Worm (Caenorhabditis elegans): ENCODE data around the gene C40A11.6.

C40A11.6 gene

ce11 chrII:2146900-2147375, 1.5 kb upstream of the C40A11.6 start, which contains the start of gene C40A11.2:
C40A11.2 (plus strand) TSS chrII:2146950.
- no peak for TF ChIP-seq F49E8.2 (tag; optimal IDR thresholded peaks at IDR 0.05; ENCODE audit: insufficient read depth)
- no peak for TF ChIP-seq lin-40 (tag; optimal IDR thresholded peaks at IDR 0.05)
- TF ChIP-seq atf-7 (tag; optimal IDR thresholded peaks at IDR 0.05): no peak
- TF ChIP-seq F55B11.4 (tag; optimal IDR thresholded peaks at IDR 0.05; ENCODE audit: borderline replicate concordance, insufficient read depth): no peak
- no peak for TF ChIP-seq sptf-2 (GFP tag; optimal IDR thresholded peaks at IDR 0.05)
- peak; percentile 90 for TF ChIP-seq hsf-1 (GFP tag; IDR thresholded peaks at IDR 0.05)
- no peak for TF ChIP-seq ceh-79 (tag; optimal IDR thresholded peaks at IDR 0.05)
- TF ChIP-seq ccch-3 (GFP tag; optimal IDR thresholded peaks at IDR 0.05): no peak

- no peak for TF ChIP-seq F37B4.10 (GFP tag; IDR thresholded peaks at IDR 0.05)
- no peak for TF ChIP-seq Y95B8A.8 (GFP tag; IDR thresholded peaks at IDR 0.05)
- no peak for TF ChIP-seq madf-8 (GFP tag; conservative IDR thresholded peaks at IDR 0.05)
- TF ChIP-seq F57A8.1 (GFP tag; optimal IDR thresholded peaks at IDR 0.05): no peak
- no peak for TF ChIP-seq K11D2.4 (GFP tag; IDR thresholded peaks at IDR 0.05)
- TF ChIP-seq snpc-1.1 (tag; optimal IDR thresholded peaks at IDR 0.05; ENCODE audit: insufficient read depth): no peak
- no peak for TF ChIP-seq F52B5.7 (tag; optimal IDR thresholded peaks at IDR 0.05)
- TF ChIP-seq hlh-26 (GFP tag; conservative IDR thresholded peaks at IDR 0.05): no peak
- no peak for TF ChIP-seq Y79H2A.3 (GFP tag; conservative IDR thresholded peaks at IDR 0.05)
- no peak for TF ChIP-seq ceh-27 (GFP tag; optimal IDR thresholded peaks at IDR 0.05)
- no peak for TF ChIP-seq nfya-2 (GFP tag; IDR thresholded peaks at IDR 0.05)
- no peak for TF ChIP-seq lsl-1 (GFP tag; optimal IDR thresholded peaks at IDR 0.05)
- no peak for TF ChIP-seq chd-7 (tag; optimal IDR thresholded peaks at IDR 0.05)
- no peak for TF ChIP-seq B0336.3 (GFP tag; IDR thresholded peaks at IDR 0.05)
- no peak for TF ChIP-seq ceh-79 (tag; optimal IDR thresholded peaks at IDR 0.05)
- no peak for TF ChIP-seq efl-1 (GFP tag; optimal IDR thresholded peaks at IDR 0.05)
- TF ChIP-seq unc-130 (GFP tag; optimal IDR thresholded peaks at IDR 0.05): no peak
Measured at ce11 chrII:2140817-2141216, 4.6 kb downstream of the C40A11.6 start, which contains the start of gene C40A11.3. C40A11.3 (plus strand) TSS chrII:2141117.

- TF ChIP-seq F39B2.1 (GFP tag; IDR thresholded peaks at IDR 0.05) (no peak), T26A5.8 (tag; optimal IDR thresholded peaks at IDR 0.05) (no peak), tbx-9 (tag; optimal IDR thresholded peaks at IDR 0.05; ENCODE audit: borderline replicate concordance) (no peak)
Measured at ce11 chrII:2138901-2139300, 6.6 kb downstream of the C40A11.6 start.

ce11 chrII:2137235-2137634, 8.2 kb downstream of the C40A11.6 start, which contains the start of gene C40A11.4:
C40A11.4 (plus strand) TSS chrII:2137422.
- TF ChIP-seq nhr-120 (GFP tag; IDR thresholded peaks at IDR 0.05) (no peak), hmg-1.2 (GFP tag; IDR thresholded peaks at IDR 0.05) (no peak), attf-5 (GFP tag; optimal IDR thresholded peaks at IDR 0.05) (no peak)

- TF ChIP-seq madf-3 (GFP tag; IDR thresholded peaks at IDR 0.05): no peak
- TF ChIP-seq attf-5 (GFP tag; optimal IDR thresholded peaks at IDR 0.05): no peak
- TF ChIP-seq F39B2.1 (GFP tag; IDR thresholded peaks at IDR 0.05): no peak
- no peak for TF ChIP-seq ztf-3 (GFP tag; optimal IDR thresholded peaks at IDR 0.05)
- no peak for TF ChIP-seq attf-6 (GFP tag; IDR thresholded peaks at IDR 0.05)
- no peak for TF ChIP-seq repo-1 (tag; optimal IDR thresholded peaks at IDR 0.05)
Measured at ce11 chrII:2135604-2136003, 9.9 kb downstream of the C40A11.6 start, which contains the start of gene hpo-7. hpo-7 (minus strand) TSS chrII:2135704.

Data from whole organism, young adult.